Worm (Caenorhabditis elegans): ENCODE data around the gene clec-39.

DNA sequence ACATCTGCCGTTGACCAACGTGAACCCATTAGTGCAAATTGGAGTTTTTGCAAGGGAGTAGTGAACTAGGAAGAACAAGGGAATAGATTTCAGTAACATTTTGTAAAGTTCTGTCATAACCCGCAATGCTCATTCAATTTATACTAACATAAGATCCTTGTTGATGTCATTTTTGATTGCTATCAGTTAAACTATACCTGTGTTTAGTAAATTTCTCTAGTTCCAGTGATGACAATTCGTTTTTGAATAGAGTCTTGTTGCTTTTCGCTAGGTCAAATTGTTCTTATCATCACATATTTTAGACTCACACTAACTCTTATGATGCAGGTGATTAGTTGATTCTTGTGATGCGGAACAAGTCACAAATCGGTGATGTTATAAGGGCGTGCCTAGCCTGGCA lies 32.5 kb upstream of the clec-39 start, which contains the start of gene clec-9:
- no peak for TF ChIP-seq pes-1 (GFP tag; IDR thresholded peaks at IDR 0.05)
- TF ChIP-seq B0310.2 (tag; optimal IDR thresholded peaks at IDR 0.05) = no peak
- no peak for TF ChIP-seq flt-1 (GFP tag; IDR thresholded peaks at IDR 0.05)
- no peak for TF ChIP-seq ceh-36 (tag; optimal IDR thresholded peaks at IDR 0.05)
- no peak for TF ChIP-seq ama-1 (optimal IDR thresholded peaks at IDR 0.05)
- TF ChIP-seq F13C5.2 (tag; optimal IDR thresholded peaks at IDR 0.05) = no peak
- no peak for TF ChIP-seq tbx-11 (GFP tag; IDR thresholded peaks at IDR 0.05)
- TF ChIP-seq tra-4 (tag; optimal IDR thresholded peaks at IDR 0.05) = no peak
- TF ChIP-seq tbx-37 (GFP tag; conservative IDR thresholded peaks at IDR 0.05) = no peak
